Comparison of ENCODE assay signal across 4 worm cellular contexts in genomic region chrX:14101986-14102385, ce11.
TF ChIP-seq lines count a peak whose summit lies in the region.

Gene F16B12.6 (plus strand): TSS chrX:14102316.

TF ChIP-seq in whole organism, L2 larva, 48 proteins besides CTCF, POLR2A, EP300 and RAD21 (continues in another document):
- TF ChIP-seq elt-3 (tag; optimal IDR thresholded peaks at IDR 0.05; lab: Kevin White, UChicago): no peak
- no peak for TF ChIP-seq nhr-12 (tag; optimal IDR thresholded peaks at IDR 0.05; lab: Kevin White, UChicago)
- peak; percentile 14 for TF ChIP-seq snpc-4 (tag; optimal IDR thresholded peaks at IDR 0.05; lab: Kevin White, UChicago)
- TF ChIP-seq elt-1 (tag; optimal IDR thresholded peaks at IDR 0.05; lab: Kevin White, UChicago): no peak
- TF ChIP-seq mab-5 (tag; optimal IDR thresholded peaks at IDR 0.05; lab: Kevin White, UChicago): peak; percentile 59
- TF ChIP-seq ztf-1 (GFP tag; conservative IDR thresholded peaks at IDR 0.05; lab: Robert Waterston, UW): no peak
- TF ChIP-seq aly-2 (tag; optimal IDR thresholded peaks at IDR 0.05; lab: Kevin White, UChicago): no peak
- TF ChIP-seq mdl-1 (tag; optimal IDR thresholded peaks at IDR 0.05; lab: Kevin White, UChicago): no peak
- TF ChIP-seq lin-39 (tag; optimal IDR thresholded peaks at IDR 0.05; lab: Kevin White, UChicago): no peak
- peak; percentile 82 for TF ChIP-seq crh-2 (tag; optimal IDR thresholded peaks at IDR 0.05; lab: Kevin White, UChicago)
- TF ChIP-seq nhr-23 (tag; optimal IDR thresholded peaks at IDR 0.05; lab: Kevin White, UChicago): no peak
- peak; percentile 86 for TF ChIP-seq nhr-129 (tag; optimal IDR thresholded peaks at IDR 0.05; lab: Kevin White, UChicago)
- peak; percentile 56 for TF ChIP-seq sma-9 (GFP tag; optimal IDR thresholded peaks at IDR 0.05; lab: Kevin White, UChicago)
- TF ChIP-seq sma-9 (tag; optimal IDR thresholded peaks at IDR 0.05; lab: Kevin White, UChicago): no peak
- no peak for TF ChIP-seq nhr-237 (tag; optimal IDR thresholded peaks at IDR 0.05; lab: Kevin White, UChicago)
- TF ChIP-seq egl-27 (tag; optimal IDR thresholded peaks at IDR 0.05; lab: Kevin White, UChicago): peak; percentile 56
- TF ChIP-seq dmd-4 (tag; optimal IDR thresholded peaks at IDR 0.05; lab: Kevin White, UChicago): no peak
- no peak for TF ChIP-seq blmp-1 (tag; optimal IDR thresholded peaks at IDR 0.05; lab: Kevin White, UChicago; ENCODE audit: insufficient read depth)
- peak; percentile 62 for TF ChIP-seq fos-1 (tag; optimal IDR thresholded peaks at IDR 0.05; lab: Kevin White, UChicago)
- TF ChIP-seq sma-3 (GFP tag; optimal IDR thresholded peaks at IDR 0.05; lab: Kevin White, UChicago): peak; percentile 67
- TF ChIP-seq sem-4 (tag; optimal IDR thresholded peaks at IDR 0.05; lab: Kevin White, UChicago): peak; percentile 61
- peak; percentile 82 for TF ChIP-seq gmeb-1 (tag; optimal IDR thresholded peaks at IDR 0.05; lab: Kevin White, UChicago)
- no peak for TF ChIP-seq skn-1 (tag; optimal IDR thresholded peaks at IDR 0.05; lab: Kevin White, UChicago)
- no peak for TF ChIP-seq ztf-11 (tag; optimal IDR thresholded peaks at IDR 0.05; lab: Kevin White, UChicago)

TF ChIP-seq in whole organism, L4 larva, 104 proteins besides CTCF, POLR2A, EP300 and RAD21 (continues in another document):
- peak; percentile 73 for TF ChIP-seq nhr-6 (tag; optimal IDR thresholded peaks at IDR 0.05; lab: Kevin White, UChicago)
- TF ChIP-seq lin-38 (GFP tag; IDR thresholded peaks at IDR 0.05; lab: Robert Waterston, UW): peak; percentile 91
- TF ChIP-seq daf-16 (GFP tag; optimal IDR thresholded peaks at IDR 0.05; lab: Kevin White, UChicago): no peak
- TF ChIP-seq daf-16 (tag; optimal IDR thresholded peaks at IDR 0.05; lab: Kevin White, UChicago): peak; percentile 66
- peak in 1 of 2 experiments; percentile 53 for TF ChIP-seq hif-1 (tag; optimal IDR thresholded peaks at IDR 0.05; lab: Kevin White, UChicago)
- no peak for TF ChIP-seq ceh-62 (tag; optimal IDR thresholded peaks at IDR 0.05; lab: Kevin White, UChicago)
- peak; percentile 43 for TF ChIP-seq nhr-77 (tag; optimal IDR thresholded peaks at IDR 0.05; lab: Kevin White, UChicago)
- peak; percentile 32 to 84 for TF ChIP-seq lsy-2 (tag; optimal IDR thresholded peaks at IDR 0.05; lab: Kevin White, UChicago)
- TF ChIP-seq nhr-28 (tag; optimal IDR thresholded peaks at IDR 0.05; lab: Kevin White, UChicago): peak; percentile 51
- peak; percentile 57 for TF ChIP-seq nhr-11 (tag; optimal IDR thresholded peaks at IDR 0.05; lab: Kevin White, UChicago)
- peak; percentile 83 for TF ChIP-seq hmg-1.1 (GFP tag; IDR thresholded peaks at IDR 0.05; lab: Robert Waterston, UW)
- TF ChIP-seq dmd-9 (GFP tag; IDR thresholded peaks at IDR 0.05; lab: Robert Waterston, UW): peak; percentile 18; the same call in 1 of the 2 replicates
- peak; percentile 89 for TF ChIP-seq hlh-11 (tag; optimal IDR thresholded peaks at IDR 0.05; lab: Kevin White, UChicago)
- TF ChIP-seq dmd-6 (GFP tag; IDR thresholded peaks at IDR 0.05; lab: Robert Waterston, UW): peak; percentile 60
- TF ChIP-seq aha-1 (tag; lab: Kevin White, UChicago): peak; percentile 95
- TF ChIP-seq fkh-10 (GFP tag; optimal IDR thresholded peaks at IDR 0.05; lab: Kevin White, UChicago): peak; percentile 23
- TF ChIP-seq set-16 (GFP tag; IDR thresholded peaks at IDR 0.05; lab: Robert Waterston, UW): peak; percentile 46; the same call in 1 of the 2 replicates
- TF ChIP-seq ceh-20 (GFP tag; IDR thresholded peaks at IDR 0.05; lab: Robert Waterston, UW): 0 out of 2 replicates have a peak, but pooled peaks have one; percentile 52
- TF ChIP-seq nhr-42 (GFP tag; IDR thresholded peaks at IDR 0.05; lab: Robert Waterston, UW): peak; percentile 11; the same call in 1 of the 2 replicates
- TF ChIP-seq dve-1 (tag; optimal IDR thresholded peaks at IDR 0.05; lab: Kevin White, UChicago; ENCODE audit: insufficient read depth): peak; percentile 78
- peak; percentile 85 for TF ChIP-seq mep-1 (tag; optimal IDR thresholded peaks at IDR 0.05; lab: Kevin White, UChicago)
- TF ChIP-seq T26A8.4 (GFP tag; IDR thresholded peaks at IDR 0.05; lab: Robert Waterston, UW): peak; percentile 47; the same call in 1 of the 2 replicates

TF ChIP-seq in whole organism, late embryonic, 69 proteins besides CTCF, POLR2A, EP300 and RAD21:
- TF ChIP-seq rnt-1 (tag; optimal IDR thresholded peaks at IDR 0.05; lab: Kevin White, UChicago) (peak; percentile 50), ceh-18 (tag; optimal IDR thresholded peaks at IDR 0.05; lab: Kevin White, UChicago) (peak; percentile 74), ceh-48 (tag; optimal IDR thresholded peaks at IDR 0.05; lab: Kevin White, UChicago) (peak; percentile 2), ceh-34 (tag; optimal IDR thresholded peaks at IDR 0.05; lab: Kevin White, UChicago) (peak; percentile 57), ceh-14 (tag; optimal IDR thresholded peaks at IDR 0.05; lab: Kevin White, UChicago) (peak; percentile 11), sox-4 (tag; optimal IDR thresholded peaks at IDR 0.05; lab: Kevin White, UChicago) (no peak), unc-86 (tag; optimal IDR thresholded peaks at IDR 0.05; lab: Kevin White, UChicago) (no peak), nfya-1 (tag; optimal IDR thresholded peaks at IDR 0.05; lab: Kevin White, UChicago) (peak; percentile 70), hlh-30 (tag; optimal IDR thresholded peaks at IDR 0.05; lab: Kevin White, UChicago; ENCODE audit: insufficient read depth) (peak; percentile 57), ceh-22 (tag; optimal IDR thresholded peaks at IDR 0.05; lab: Kevin White, UChicago) (peak; percentile 10), F13H6.1 (tag; optimal IDR thresholded peaks at IDR 0.05; lab: Kevin White, UChicago) (no peak), unc-55 (GFP tag; optimal IDR thresholded peaks at IDR 0.05; lab: Kevin White, UChicago) (peak; percentile 16), elt-2 (tag; optimal IDR thresholded peaks at IDR 0.05; lab: Kevin White, UChicago) (peak; percentile 36), sdc-2 (tag; optimal IDR thresholded peaks at IDR 0.05; lab: Kevin White, UChicago) (peak; percentile 82), pros-1 (tag; optimal IDR thresholded peaks at IDR 0.05; lab: Kevin White, UChicago) (no peak), lin-11 (tag; optimal IDR thresholded peaks at IDR 0.05; lab: Kevin White, UChicago) (no peak), hlh-6 (tag; optimal IDR thresholded peaks at IDR 0.05; lab: Kevin White, UChicago) (no peak), dmd-4 (tag; optimal IDR thresholded peaks at IDR 0.05; lab: Kevin White, UChicago; ENCODE audit: borderline replicate concordance) (peak; percentile 12), syd-9 (tag; optimal IDR thresholded peaks at IDR 0.05; lab: Kevin White, UChicago) (no peak), tbx-2 (tag; optimal IDR thresholded peaks at IDR 0.05; lab: Kevin White, UChicago) (peak; percentile 94), ceh-31 (tag; optimal IDR thresholded peaks at IDR 0.05; lab: Kevin White, UChicago) (peak; percentile 83), ceh-6 (GFP tag; optimal IDR thresholded peaks at IDR 0.05; lab: Kevin White, UChicago) (peak; percentile 36), ref-2 (tag; optimal IDR thresholded peaks at IDR 0.05; lab: Kevin White, UChicago) (peak; percentile 30), unc-42 (tag; optimal IDR thresholded peaks at IDR 0.05; lab: Kevin White, UChicago) (peak; percentile 73), madf-2 (tag; optimal IDR thresholded peaks at IDR 0.05; lab: Kevin White, UChicago) (no peak)

TF ChIP-seq in whole organism, mixed stage, embryonic, 35 proteins besides CTCF, POLR2A, EP300 and RAD21:
- TF ChIP-seq lin-13 (tag; optimal IDR thresholded peaks at IDR 0.05; lab: Kevin White, UChicago) (peak; percentile 87), mep-1 (tag; optimal IDR thresholded peaks at IDR 0.05; lab: Kevin White, UChicago) (peak; percentile 86), nhr-2 (tag; optimal IDR thresholded peaks at IDR 0.05; lab: Kevin White, UChicago) (peak; percentile 58), mls-2 (tag; optimal IDR thresholded peaks at IDR 0.05; lab: Kevin White, UChicago) (peak; percentile 26), unc-62 (GFP tag; optimal IDR thresholded peaks at IDR 0.05; lab: Kevin White, UChicago) (peak; percentile 52), ces-1 (GFP tag; optimal IDR thresholded peaks at IDR 0.05; lab: Kevin White, UChicago) (peak; percentile 39), ceh-83 (GFP tag; optimal IDR thresholded peaks at IDR 0.05; lab: Kevin White, UChicago) (no peak), tbx-8 (GFP tag; optimal IDR thresholded peaks at IDR 0.05; lab: Kevin White, UChicago) (peak; percentile 26), ham-2 (GFP tag; optimal IDR thresholded peaks at IDR 0.05; lab: Kevin White, UChicago) (no peak), nhr-237 (tag; optimal IDR thresholded peaks at IDR 0.05; lab: Kevin White, UChicago) (peak; percentile 57), unc-120 (tag; optimal IDR thresholded peaks at IDR 0.05; lab: Kevin White, UChicago; ENCODE audit: poor library complexity, severe bottlenecking) (peak; percentile 32), ceh-39 (tag; optimal IDR thresholded peaks at IDR 0.05; lab: Kevin White, UChicago) (peak; percentile 94), ceh-43 (GFP tag; optimal IDR thresholded peaks at IDR 0.05; lab: Kevin White, UChicago) (no peak), M03D4.4 (tag; optimal IDR thresholded peaks at IDR 0.05; lab: Kevin White, UChicago) (peak; percentile 21), sptf-1 (tag; optimal IDR thresholded peaks at IDR 0.05; lab: Kevin White, UChicago) (peak; percentile 65), mab-5 (tag; optimal IDR thresholded peaks at IDR 0.05; lab: Kevin White, UChicago) (no peak), nhr-28 (tag; optimal IDR thresholded peaks at IDR 0.05; lab: Kevin White, UChicago) (no peak), sem-2 (GFP tag; optimal IDR thresholded peaks at IDR 0.05; lab: Kevin White, UChicago) (no peak), pha-4 (tag; optimal IDR thresholded peaks at IDR 0.05; lab: Kevin White, UChicago) (peak; percentile 93), hlh-1 (tag; optimal IDR thresholded peaks at IDR 0.05; lab: Kevin White, UChicago) (peak; percentile 75), blmp-1 (tag; optimal IDR thresholded peaks at IDR 0.05; lab: Kevin White, UChicago) (no peak), lsy-2 (tag; optimal IDR thresholded peaks at IDR 0.05; lab: Kevin White, UChicago) (peak; percentile 72), drap-1 (GFP tag; optimal IDR thresholded peaks at IDR 0.05; lab: Kevin White, UChicago) (peak; percentile 15), unc-39 (tag; optimal IDR thresholded peaks at IDR 0.05; lab: Kevin White, UChicago) (no peak)
TF ChIP-seq in whole organism, mixed stage, embryonic: peak in this region for 16.
